Fruit fly (Drosophila melanogaster): ENCODE data around the gene side-II.
"Not testable (repeated sequence)": the region's sequence is repeated elsewhere in the genome, so short reads cannot be mapped to it uniquely, and the experiment has no call there.

side-II gene

dm6 chr2L:14994834-14995506 lies 22.9 kb upstream of the side-II start:
- no peak for TF ChIP-seq CG10348 (GFP tag; IDR thresholded peaks at IDR 0.05)
- TF ChIP-seq CG15710 (tag; optimal IDR thresholded peaks at IDR 0.05): peak; percentile 73
- TF ChIP-seq Pif1A (GFP tag; optimal IDR thresholded peaks at IDR 0.05): no peak
- no peak for TF ChIP-seq CG13204 (GFP tag; optimal IDR thresholded peaks at IDR 0.05)
- no peak for TF ChIP-seq rn (GFP tag; IDR thresholded peaks at IDR 0.05)
- TF ChIP-seq CG17806 (tag; optimal IDR thresholded peaks at IDR 0.05): peak; percentile 39
- no peak for TF ChIP-seq gl (tag; optimal IDR thresholded peaks at IDR 0.05)
- peak; percentile 74 for TF ChIP-seq CG8159 (tag; optimal IDR thresholded peaks at IDR 0.05)
- TF ChIP-seq fd96Ca (GFP tag; IDR thresholded peaks at IDR 0.05): no peak
- TF ChIP-seq Pif1B (GFP tag; optimal IDR thresholded peaks at IDR 0.05): peak; percentile 15
- TF ChIP-seq CG9948 (tag; optimal IDR thresholded peaks at IDR 0.05): peak; percentile 62
- no peak for TF ChIP-seq D1 (tag; optimal IDR thresholded peaks at IDR 0.05)
- no peak for TF ChIP-seq Snoo (tag; optimal IDR thresholded peaks at IDR 0.05)
- peak; percentile 17 for TF ChIP-seq CG14655 (GFP tag; optimal IDR thresholded peaks at IDR 0.05)
- TF ChIP-seq CG4496 (GFP tag; IDR thresholded peaks at IDR 0.05): peak; percentile 26; the same call in 1 of the 3 replicates
- TF ChIP-seq CG32121 (GFP tag; IDR thresholded peaks at IDR 0.05): no peak
- no peak for TF ChIP-seq CG8301 (tag; optimal IDR thresholded peaks at IDR 0.05)
- peak; percentile 47 for TF ChIP-seq CG34367 (tag; optimal IDR thresholded peaks at IDR 0.05)
- no peak for TF ChIP-seq CG12605 (GFP tag; IDR thresholded peaks at IDR 0.05)
- no peak for TF ChIP-seq Ets98B (GFP tag; IDR thresholded peaks at IDR 0.05)
- TF ChIP-seq EcR (GFP tag; optimal IDR thresholded peaks at IDR 0.05): no peak

DNA sequence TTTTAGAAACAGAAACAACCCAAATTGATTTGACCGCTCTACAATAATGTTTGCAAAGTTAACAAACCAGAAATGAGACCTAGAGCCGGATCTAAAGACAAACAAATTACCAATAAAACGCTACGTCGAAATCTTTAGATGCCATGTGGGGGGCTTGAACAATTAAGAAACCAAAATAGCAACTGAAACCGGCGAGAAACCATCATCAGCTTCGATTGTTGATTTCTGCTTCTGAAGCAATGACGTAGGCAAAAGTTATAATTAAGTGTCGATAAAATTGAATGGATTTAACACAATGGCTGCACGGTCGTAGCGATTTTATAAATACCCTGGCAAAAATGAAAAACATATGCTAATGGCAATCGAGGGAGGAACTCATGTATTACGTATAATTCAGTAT lies 20.8 kb upstream of the side-II start:
- TF ChIP-seq fd96Ca (GFP tag; IDR thresholded peaks at IDR 0.05) (no peak), CG9948 (tag; optimal IDR thresholded peaks at IDR 0.05) (no peak), CG34367 (tag; optimal IDR thresholded peaks at IDR 0.05) (no peak), CG8301 (tag; optimal IDR thresholded peaks at IDR 0.05) (no peak), EcR (GFP tag; optimal IDR thresholded peaks at IDR 0.05) (no peak), CG13204 (GFP tag; optimal IDR thresholded peaks at IDR 0.05) (no peak), CG17806 (tag; optimal IDR thresholded peaks at IDR 0.05) (no peak), CG12605 (GFP tag; IDR thresholded peaks at IDR 0.05) (no peak), Snoo (tag; optimal IDR thresholded peaks at IDR 0.05) (no peak), CG15710 (tag; optimal IDR thresholded peaks at IDR 0.05) (no peak), Pif1A (GFP tag; optimal IDR thresholded peaks at IDR 0.05) (no peak), CG14655 (GFP tag; optimal IDR thresholded peaks at IDR 0.05) (no peak), Ets98B (GFP tag; IDR thresholded peaks at IDR 0.05) (no peak), gl (tag; optimal IDR thresholded peaks at IDR 0.05) (no peak), CG32121 (GFP tag; IDR thresholded peaks at IDR 0.05) (no peak), rn (GFP tag; IDR thresholded peaks at IDR 0.05) (no peak), D1 (tag; optimal IDR thresholded peaks at IDR 0.05) (no peak), CG8159 (tag; optimal IDR thresholded peaks at IDR 0.05) (no peak), CG10348 (GFP tag; IDR thresholded peaks at IDR 0.05) (no peak), Pif1B (GFP tag; optimal IDR thresholded peaks at IDR 0.05) (no peak)

- TF ChIP-seq CG12605 (GFP tag; IDR thresholded peaks at IDR 0.05) (no peak), CG32121 (GFP tag; IDR thresholded peaks at IDR 0.05) (no peak), gl (tag; optimal IDR thresholded peaks at IDR 0.05) (no peak), CG8159 (tag; optimal IDR thresholded peaks at IDR 0.05) (no peak), CG17806 (tag; optimal IDR thresholded peaks at IDR 0.05) (no peak), CG15710 (tag; optimal IDR thresholded peaks at IDR 0.05) (no peak), Ets98B (GFP tag; IDR thresholded peaks at IDR 0.05) (no peak), CG4496 (GFP tag; IDR thresholded peaks at IDR 0.05) (no peak), Pif1B (GFP tag; optimal IDR thresholded peaks at IDR 0.05) (no peak), rn (GFP tag; IDR thresholded peaks at IDR 0.05) (no peak), CG8301 (tag; optimal IDR thresholded peaks at IDR 0.05) (no peak), CG34367 (tag; optimal IDR thresholded peaks at IDR 0.05) (no peak), CG9948 (tag; optimal IDR thresholded peaks at IDR 0.05) (no peak)
Measured at dm6 chr2L:14972836-14973235, 736 bp upstream of the side-II start.

dm6 chr2L:14924290-14924689 lies 47.8 kb downstream of the side-II start, which contains the start of gene CG3491:
Gene CG3491 (plus strand): TSS chr2L:14924590.
- TF ChIP-seq CG8159 (tag; optimal IDR thresholded peaks at IDR 0.05): no peak
- TF ChIP-seq CG32121 (GFP tag; IDR thresholded peaks at IDR 0.05): no peak
- TF ChIP-seq fd96Ca (GFP tag; IDR thresholded peaks at IDR 0.05): no peak
- no peak for TF ChIP-seq Pif1A (GFP tag; optimal IDR thresholded peaks at IDR 0.05)
- TF ChIP-seq CG12605 (GFP tag; IDR thresholded peaks at IDR 0.05): no peak
- TF ChIP-seq CG34367 (tag; optimal IDR thresholded peaks at IDR 0.05): no peak
- no peak for TF ChIP-seq Ets98B (GFP tag; IDR thresholded peaks at IDR 0.05)
- no peak for TF ChIP-seq EcR (GFP tag; optimal IDR thresholded peaks at IDR 0.05)
- no peak for TF ChIP-seq CG4496 (GFP tag; IDR thresholded peaks at IDR 0.05)
- no peak for TF ChIP-seq Pif1B (GFP tag; optimal IDR thresholded peaks at IDR 0.05)
- no peak for TF ChIP-seq CG17806 (tag; optimal IDR thresholded peaks at IDR 0.05)
- no peak for TF ChIP-seq CG8301 (tag; optimal IDR thresholded peaks at IDR 0.05)
- TF ChIP-seq CG15710 (tag; optimal IDR thresholded peaks at IDR 0.05): no peak
- no peak for TF ChIP-seq gl (tag; optimal IDR thresholded peaks at IDR 0.05)
- TF ChIP-seq CG14655 (GFP tag; optimal IDR thresholded peaks at IDR 0.05): no peak

dm6 chr2L:14887530-14887929 lies 84.6 kb downstream of the side-II start:
- TF ChIP-seq CG8159 (tag; optimal IDR thresholded peaks at IDR 0.05) (peak; percentile 10), EcR (GFP tag; optimal IDR thresholded peaks at IDR 0.05) (no peak), gl (tag; optimal IDR thresholded peaks at IDR 0.05) (no peak)

- TF ChIP-seq Ets98B (GFP tag; IDR thresholded peaks at IDR 0.05); CG13204 (GFP tag; optimal IDR thresholded peaks at IDR 0.05); rn (GFP tag; IDR thresholded peaks at IDR 0.05): not testable (repeated sequence)
Measured at dm6 chr2L:14883621-14884020, 88.5 kb downstream of the side-II start, which contains the start of gene ProtB. Gene ProtB (minus strand): TSS chr2L:14883721.

Data from whole organism, pupa.